In the genomic region with DNA sequence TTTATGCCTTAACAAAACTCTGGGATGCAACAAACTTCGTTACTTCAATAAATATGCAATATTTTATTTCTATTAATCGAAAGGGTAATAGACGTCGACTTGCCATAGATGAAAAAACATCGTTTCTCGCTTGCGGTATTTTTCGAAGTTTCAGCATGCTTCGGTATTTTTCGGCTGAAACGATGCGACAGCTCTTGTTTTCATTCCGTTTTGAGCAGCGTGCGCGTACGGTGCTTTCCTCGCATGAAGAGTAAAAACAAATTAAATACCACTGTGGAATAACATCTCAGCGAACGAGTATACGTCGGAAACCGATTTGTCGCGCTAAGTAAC, we compare ENCODE assay signal across 1 fruit fly cellular context.
TF ChIP-seq lines count a peak whose summit lies in the region.

Gene CG9328, plus strand, starts transcription at position 201 of the 333 bp plus-strand sequence.

TF ChIP-seq in whole organism, embryonic, 481 proteins besides CTCF, POLR2A, EP300 and RAD21 (continued from another document and continues in another):
- TF ChIP-seq CG16779 (GFP tag; IDR thresholded peaks at IDR 0.05; lab: Robert Waterston, UW) (no peak; the same call in 1 of the 2 replicates), CG30020 (tag; optimal IDR thresholded peaks at IDR 0.05; lab: Kevin White, UChicago) (peak; percentile 0), CG1792 (GFP tag; optimal IDR thresholded peaks at IDR 0.05; lab: Kevin White, UChicago) (no peak), CG17186 (GFP tag; optimal IDR thresholded peaks at IDR 0.05; lab: Kevin White, UChicago) (no peak), CG10654 (GFP tag; optimal IDR thresholded peaks at IDR 0.05; lab: Kevin White, UChicago) (no peak), sob (GFP tag; IDR thresholded peaks at IDR 0.05; lab: Robert Waterston, UW) (peak; percentile 44; the same call in 1 of the 2 replicates), dmrt11E (tag; optimal IDR thresholded peaks at IDR 0.05; lab: Kevin White, UChicago) (peak; percentile 24), CG11398 (GFP tag; optimal IDR thresholded peaks at IDR 0.05; lab: Kevin White, UChicago) (no peak), Hand (GFP tag; optimal IDR thresholded peaks at IDR 0.05; lab: Kevin White, UChicago) (no peak), gcm (GFP tag; optimal IDR thresholded peaks at IDR 0.05; lab: Kevin White, UChicago) (peak; percentile 17), CG42726 (GFP tag; IDR thresholded peaks at IDR 0.05; lab: Robert Waterston, UW; ENCODE audit: partially characterized antibody) (peak; percentile 62; the same call in 1 of the 2 replicates), Six4 (GFP tag; optimal IDR thresholded peaks at IDR 0.05; lab: Kevin White, UChicago) (peak; percentile 44), CG34224 (GFP tag; IDR thresholded peaks at IDR 0.05; lab: Robert Waterston, UW; ENCODE audit: partially characterized antibody) (no peak), vfl (GFP tag; optimal IDR thresholded peaks at IDR 0.05; lab: Kevin White, UChicago) (no peak), CG6683 (GFP tag; optimal IDR thresholded peaks at IDR 0.05; lab: Kevin White, UChicago) (no peak), CG4404 (GFP tag; IDR thresholded peaks at IDR 0.05; lab: Robert Waterston, UW) (no peak), CrebB (tag; optimal IDR thresholded peaks at IDR 0.05; lab: Kevin White, UChicago) (peak; percentile 46), amos (GFP tag; IDR thresholded peaks at IDR 0.05; lab: Robert Waterston, UW; ENCODE audit: partially characterized antibody) (peak; percentile 65; the same call in 1 of the 2 replicates), Xbp1 (GFP tag; optimal IDR thresholded peaks at IDR 0.05; lab: Kevin White, UChicago) (peak; percentile 36), dysf (GFP tag; IDR thresholded peaks at IDR 0.05; lab: Robert Waterston, UW) (no peak; the same call in 1 of the 3 replicates), pfk (GFP tag; optimal IDR thresholded peaks at IDR 0.05; lab: Kevin White, UChicago) (peak; percentile 30), Stat92E (GFP tag; optimal IDR thresholded peaks at IDR 0.05; lab: Kevin White, UChicago) (peak in 1 of 3 experiments; percentile 78), sim (GFP tag; IDR thresholded peaks at IDR 0.05; lab: Robert Waterston, UW) (no peak), CG9932 (GFP tag; IDR thresholded peaks at IDR 0.05; lab: Robert Waterston, UW) (no peak; the same call in 1 of the 2 replicates), CG32532 (GFP tag; IDR thresholded peaks at IDR 0.05; lab: Robert Waterston, UW) (peak; percentile 54; the same call in 1 of the 2 replicates), stwl (tag; optimal IDR thresholded peaks at IDR 0.05; lab: Kevin White, UChicago) (peak; percentile 56), B-H1 (GFP tag; IDR thresholded peaks at IDR 0.05; lab: Robert Waterston, UW) (no peak; the same call in 2 of the 3 replicates), mirr (GFP tag; optimal IDR thresholded peaks at IDR 0.05; lab: Kevin White, UChicago) (peak; percentile 53), NC2α (GFP tag; optimal IDR thresholded peaks at IDR 0.05; lab: Kevin White, UChicago) (no peak), lbe (GFP tag; optimal IDR thresholded peaks at IDR 0.05; lab: Kevin White, UChicago) (peak; percentile 59), Dfd (GFP tag; optimal IDR thresholded peaks at IDR 0.05; lab: Kevin White, UChicago) (no peak), CG14860 (GFP tag; IDR thresholded peaks at IDR 0.05; lab: Robert Waterston, UW; ENCODE audit: partially characterized antibody) (0 out of 3 replicates have a peak, but pooled peaks have one; percentile 34), HLHmδ (GFP tag; optimal IDR thresholded peaks at IDR 0.05; lab: Kevin White, UChicago) (peak; percentile 51), Aef1 (GFP tag; IDR thresholded peaks at IDR 0.05; lab: Robert Waterston, UW) (no peak), jigr1 (GFP tag; IDR thresholded peaks at IDR 0.05; lab: Robert Waterston, UW) (no peak), CG10209 (GFP tag; optimal IDR thresholded peaks at IDR 0.05; lab: Kevin White, UChicago) (peak; percentile 8), Sox102F (GFP tag; optimal IDR thresholded peaks at IDR 0.05; lab: Kevin White, UChicago) (peak; percentile 19), Sry-δ (GFP tag; optimal IDR thresholded peaks at IDR 0.05; lab: Kevin White, UChicago) (peak; percentile 30), CG8290 (GFP tag; optimal IDR thresholded peaks at IDR 0.05; lab: Kevin White, UChicago) (no peak), CG8290 (tag; optimal IDR thresholded peaks at IDR 0.05; lab: Kevin White, UChicago) (peak in 1 of 2 experiments; percentile 85), CG6765 (GFP tag; optimal IDR thresholded peaks at IDR 0.05; lab: Kevin White, UChicago) (no peak), Eip74EF (GFP tag; optimal IDR thresholded peaks at IDR 0.05; lab: Kevin White, UChicago) (peak in 1 of 2 experiments; percentile 44), psq (GFP tag; optimal IDR thresholded peaks at IDR 0.05; lab: Kevin White, UChicago) (peak; percentile 2), her (GFP tag; optimal IDR thresholded peaks at IDR 0.05; lab: Kevin White, UChicago) (peak; percentile 51), CG30403 (GFP tag; optimal IDR thresholded peaks at IDR 0.05; lab: Kevin White, UChicago) (peak; percentile 27), zfh1 (GFP tag; IDR thresholded peaks at IDR 0.05; lab: Robert Waterston, UW) (0 out of 3 replicates have a peak, but pooled peaks have one; percentile 34), CG9817 (tag; optimal IDR thresholded peaks at IDR 0.05; lab: Kevin White, UChicago) (no peak), CG15514 (GFP tag; optimal IDR thresholded peaks at IDR 0.05; lab: Kevin White, UChicago) (peak; percentile 65), maf-S (GFP tag; optimal IDR thresholded peaks at IDR 0.05; lab: Kevin White, UChicago) (no peak), tna (GFP tag; IDR thresholded peaks at IDR 0.05; lab: Robert Waterston, UW; ENCODE audit: partially characterized antibody) (peak; percentile 64), lab (GFP tag; optimal IDR thresholded peaks at IDR 0.05; lab: Kevin White, UChicago) (peak; percentile 71), CG13424 (tag; optimal IDR thresholded peaks at IDR 0.05; lab: Kevin White, UChicago) (peak; percentile 12), seq (GFP tag; IDR thresholded peaks at IDR 0.05; lab: Robert Waterston, UW) (peak; percentile 49; the same call in 1 of the 2 replicates), zfh2 (GFP tag; optimal IDR thresholded peaks at IDR 0.05; lab: Kevin White, UChicago) (no peak), nom (GFP tag; optimal IDR thresholded peaks at IDR 0.05; lab: Kevin White, UChicago) (peak; percentile 35), so (GFP tag; IDR thresholded peaks at IDR 0.05; lab: Robert Waterston, UW) (peak; percentile 53; the same call in 1 of the 3 replicates), bsh (GFP tag; optimal IDR thresholded peaks at IDR 0.05; lab: Kevin White, UChicago) (peak in 1 of 2 experiments; percentile 15), pb (GFP tag; optimal IDR thresholded peaks at IDR 0.05; lab: Kevin White, UChicago) (no peak), CG7987 (GFP tag; optimal IDR thresholded peaks at IDR 0.05; lab: Kevin White, UChicago) (peak; percentile 20), ash1 (GFP tag; optimal IDR thresholded peaks at IDR 0.05; lab: Kevin White, UChicago) (peak; percentile 32), Chrac-16 (GFP tag; optimal IDR thresholded peaks at IDR 0.05; lab: Kevin White, UChicago) (no peak), ken (GFP tag; IDR thresholded peaks at IDR 0.05; lab: Robert Waterston, UW) (peak; percentile 27; the same call in 1 of the 3 replicates), CG13287 (GFP tag; IDR thresholded peaks at IDR 0.05; lab: Robert Waterston, UW; ENCODE audit: partially characterized antibody) (peak; percentile 41), CG17829 (tag; optimal IDR thresholded peaks at IDR 0.05; lab: Kevin White, UChicago) (peak; percentile 70), BtbVII (GFP tag; optimal IDR thresholded peaks at IDR 0.05; lab: Kevin White, UChicago) (no peak), Nf-YB (GFP tag; optimal IDR thresholded peaks at IDR 0.05; lab: Kevin White, UChicago) (peak; percentile 1), grau (tag; optimal IDR thresholded peaks at IDR 0.05; lab: Kevin White, UChicago) (peak; percentile 45), Ptx1 (GFP tag; IDR thresholded peaks at IDR 0.05; lab: Robert Waterston, UW) (peak; percentile 27; the same call in 1 of the 2 replicates), CG9437 (GFP tag; optimal IDR thresholded peaks at IDR 0.05; lab: Kevin White, UChicago) (peak; percentile 11), CG4707 (GFP tag; optimal IDR thresholded peaks at IDR 0.05; lab: Kevin White, UChicago) (peak; percentile 39), repo (GFP tag; optimal IDR thresholded peaks at IDR 0.05; lab: Kevin White, UChicago) (peak; percentile 43), chm (GFP tag; IDR thresholded peaks at IDR 0.05; lab: Robert Waterston, UW) (peak; percentile 89), CG3838 (GFP tag; optimal IDR thresholded peaks at IDR 0.05; lab: Kevin White, UChicago) (no peak), ara (GFP tag; IDR thresholded peaks at IDR 0.05; lab: Robert Waterston, UW) (peak; percentile 25; the same call in 1 of the 2 replicates), Ets65A (GFP tag; lab: Kevin White, UChicago) (peak; percentile 68), CG8359 (GFP tag; optimal IDR thresholded peaks at IDR 0.05; lab: Kevin White, UChicago; ENCODE audit: borderline replicate concordance) (no peak), nerfin-1 (tag; optimal IDR thresholded peaks at IDR 0.05; lab: Kevin White, UChicago) (peak; percentile 69), CG15601 (tag; optimal IDR thresholded peaks at IDR 0.05; lab: Kevin White, UChicago) (peak; percentile 0), Xrp1 (GFP tag; IDR thresholded peaks at IDR 0.05; lab: Robert Waterston, UW) (0 out of 2 replicates have a peak, but pooled peaks have one; percentile 60), sens (GFP tag; lab: Kevin White, UChicago) (peak; percentile 93), BEAF-32 (GFP tag; optimal IDR thresholded peaks at IDR 0.05; lab: Kevin White, UChicago) (peak; percentile 66), org-1 (GFP tag; optimal IDR thresholded peaks at IDR 0.05; lab: Kevin White, UChicago) (no peak), az2 (GFP tag; optimal IDR thresholded peaks at IDR 0.05; lab: Kevin White, UChicago) (no peak), CG17385 (GFP tag; optimal IDR thresholded peaks at IDR 0.05; lab: Kevin White, UChicago) (peak; percentile 50), dmrt99B (tag; optimal IDR thresholded peaks at IDR 0.05; lab: Kevin White, UChicago) (peak; percentile 45), HmgZ (tag; optimal IDR thresholded peaks at IDR 0.05; lab: Kevin White, UChicago) (peak; percentile 38), CG8944 (GFP tag; optimal IDR thresholded peaks at IDR 0.05; lab: Kevin White, UChicago) (peak; percentile 7), CG6272 (GFP tag; IDR thresholded peaks at IDR 0.05; lab: Robert Waterston, UW) (no peak), CkIIα-i1 (GFP tag; IDR thresholded peaks at IDR 0.05; lab: Robert Waterston, UW) (no peak), CG17328 (GFP tag; IDR thresholded peaks at IDR 0.05; lab: Robert Waterston, UW) (peak; percentile 46; the same call in 1 of the 2 replicates), chif (GFP tag; optimal IDR thresholded peaks at IDR 0.05; lab: Kevin White, UChicago) (no peak), knrl (GFP tag; IDR thresholded peaks at IDR 0.05; lab: Robert Waterston, UW; ENCODE audit: partially characterized antibody) (peak; percentile 40; the same call in 1 of the 3 replicates), CG33557 (GFP tag; optimal IDR thresholded peaks at IDR 0.05; lab: Kevin White, UChicago) (peak; percentile 18), CG6813 (GFP tag; optimal IDR thresholded peaks at IDR 0.05; lab: Kevin White, UChicago) (peak; percentile 5), stc (GFP tag; IDR thresholded peaks at IDR 0.05; lab: Robert Waterston, UW) (peak; percentile 62; the same call in 1 of the 2 replicates), Lim3 (GFP tag; IDR thresholded peaks at IDR 0.05; lab: Robert Waterston, UW) (no peak), lov (optimal IDR thresholded peaks at IDR 0.05; lab: Kevin White, UChicago) (no peak), lov (GFP tag; IDR thresholded peaks at IDR 0.05; lab: Robert Waterston, UW) (0 out of 3 replicates have a peak, but pooled peaks have one; percentile 18), Bgb (GFP tag; IDR thresholded peaks at IDR 0.05; lab: Robert Waterston, UW; ENCODE audit: partially characterized antibody) (peak; percentile 72), CG6175 (GFP tag; IDR thresholded peaks at IDR 0.05; lab: Robert Waterston, UW) (no peak), oc (tag; optimal IDR thresholded peaks at IDR 0.05; lab: Kevin White, UChicago) (peak; percentile 72), Mes4 (GFP tag; optimal IDR thresholded peaks at IDR 0.05; lab: Kevin White, UChicago) (no peak), CG18599 (GFP tag; optimal IDR thresholded peaks at IDR 0.05; lab: Kevin White, UChicago) (peak; percentile 72), CG14441 (GFP tag; IDR thresholded peaks at IDR 0.05; lab: Robert Waterston, UW) (0 out of 2 replicates have a peak, but pooled peaks have one; percentile 27), otp (GFP tag; IDR thresholded peaks at IDR 0.05; lab: Robert Waterston, UW) (0 out of 3 replicates have a peak, but pooled peaks have one; percentile 32), NfI (GFP tag; optimal IDR thresholded peaks at IDR 0.05; lab: Kevin White, UChicago) (peak; percentile 3), CG12299 (tag; optimal IDR thresholded peaks at IDR 0.05; lab: Kevin White, UChicago) (peak; percentile 13), pzg (GFP tag; optimal IDR thresholded peaks at IDR 0.05; lab: Kevin White, UChicago) (peak; percentile 46), CG14050 (GFP tag; IDR thresholded peaks at IDR 0.05; lab: Robert Waterston, UW) (peak; percentile 28; the same call in 1 of the 3 replicates), CG11456 (GFP tag; IDR thresholded peaks at IDR 0.05; lab: Robert Waterston, UW) (peak; percentile 29; the same call in 1 of the 3 replicates), CG12155 (GFP tag; optimal IDR thresholded peaks at IDR 0.05; lab: Kevin White, UChicago) (peak; percentile 91), slbo (GFP tag; IDR thresholded peaks at IDR 0.05; lab: Robert Waterston, UW) (peak; percentile 39; the same call in 1 of the 2 replicates), CG9876 (GFP tag; optimal IDR thresholded peaks at IDR 0.05; lab: Kevin White, UChicago) (no peak), CG12391 (tag; optimal IDR thresholded peaks at IDR 0.05; lab: Kevin White, UChicago) (peak; percentile 39), CG7556 (GFP tag; optimal IDR thresholded peaks at IDR 0.05; lab: Kevin White, UChicago) (no peak), D (optimal IDR thresholded peaks at IDR 0.05; lab: Kevin White, UChicago) (no peak), D (GFP tag; optimal IDR thresholded peaks at IDR 0.05; lab: Kevin White, UChicago) (no peak), CG4820 (GFP tag; optimal IDR thresholded peaks at IDR 0.05; lab: Kevin White, UChicago) (no peak), CG2116 (GFP tag; optimal IDR thresholded peaks at IDR 0.05; lab: Kevin White, UChicago) (peak; percentile 47), bigmax (GFP tag; optimal IDR thresholded peaks at IDR 0.05; lab: Kevin White, UChicago) (peak; percentile 46), CG2712 (tag; optimal IDR thresholded peaks at IDR 0.05; lab: Kevin White, UChicago) (peak; percentile 51)
